Fruit fly (Drosophila melanogaster) whole organism, embryonic: ENCODE results near the gene CG42495.

Experiments
- Abd-B ChIP-seq: fragments of 200-800 bp; sonication (Bioruptor generic); optimal IDR thresholded peaks from 2 replicates; lab custom pipeline; 2018; ENCODE audit warnings: missing biosample characterization, mild to moderate bottlenecking, missing genetic modification characterization, moderate library complexity
- BtbVII ChIP-seq: fragments of 200-800 bp; sonication (Bioruptor generic); optimal IDR thresholded peaks from 3 replicates; lab custom pipeline; 2017; ENCODE audit warnings: missing biosample characterization, mild to moderate bottlenecking, missing genetic modification characterization
- CG10267 ChIP-seq: fragments of 200-800 bp; sonication (Bioruptor generic); optimal IDR thresholded peaks from 2 replicates; lab custom pipeline; 2018; ENCODE audit warnings: missing biosample characterization, mild to moderate bottlenecking, missing genetic modification characterization, moderate library complexity
- CG10462 ChIP-seq: fragments of 200-800 bp; sonication (Bioruptor generic); optimal IDR thresholded peaks from 2 replicates; lab custom pipeline; 2016; ENCODE audit warnings: missing biosample characterization, missing genetic modification characterization
- CG12219 ChIP-seq: fragments of 200-800 bp; sonication (Bioruptor generic); optimal IDR thresholded peaks from 3 replicates; lab custom pipeline; 2018; ENCODE audit warnings: missing biosample characterization, mild to moderate bottlenecking, missing genetic modification characterization
- CG12744 ChIP-seq: fragments of 200-800 bp; sonication (Bioruptor generic); optimal IDR thresholded peaks from 2 replicates; lab custom pipeline; 2016; ENCODE audit warnings: missing biosample characterization, missing genetic modification characterization
- CG13775 ChIP-seq: fragments of 200-800 bp; sonication (Bioruptor generic); optimal IDR thresholded peaks from 3 replicates; lab custom pipeline; 2017; ENCODE audit warnings: missing biosample characterization, mild to moderate bottlenecking, missing genetic modification characterization
- CG14710 ChIP-seq: fragments of 200-800 bp; sonication (Bioruptor generic); optimal IDR thresholded peaks from 3 replicates; lab custom pipeline; 2019; ENCODE audit warnings: missing biosample characterization, mild to moderate bottlenecking, missing genetic modification characterization, moderate library complexity
- CG14860 ChIP-seq: fragments of 200-800 bp; sonication (Bioruptor generic); IDR thresholded peaks from 3 replicates; pipeline ENCODE4 v1.3.6; 2022; ENCODE audit warnings: missing biosample characterization, missing genetic modification characterization; ENCODE audit not compliant: partially characterized antibody
- CG16813 ChIP-seq: fragments of 200-800 bp; sonication (Bioruptor generic); IDR thresholded peaks from 3 replicates; pipeline ENCODE4 v1.3.6; 2022; ENCODE audit warnings: missing biosample characterization, missing genetic modification characterization; ENCODE audit not compliant: partially characterized antibody
- CG17186 ChIP-seq: fragments of 200-800 bp; sonication (Bioruptor generic); optimal IDR thresholded peaks from 3 replicates; lab custom pipeline; 2017; ENCODE audit warnings: missing biosample characterization, missing genetic modification reagents, missing genetic modification characterization
- CG17359 ChIP-seq: fragments of 200-800 bp; sonication (Bioruptor generic); optimal IDR thresholded peaks from 3 replicates; lab custom pipeline; 2018; ENCODE audit warnings: missing biosample characterization, mild to moderate bottlenecking, missing genetic modification characterization, moderate library complexity
- CG17568 ChIP-seq: fragments of 200-800 bp; sonication (Bioruptor generic); optimal IDR thresholded peaks from 2 replicates; lab custom pipeline; 2018; ENCODE audit warnings: missing biosample characterization, mild to moderate bottlenecking, missing genetic modification characterization, moderate library complexity
- CG17802 ChIP-seq: fragments of 200-800 bp; sonication (Bioruptor generic); optimal IDR thresholded peaks from 2 replicates; lab custom pipeline; 2018; ENCODE audit warnings: missing biosample characterization, mild to moderate bottlenecking, missing genetic modification characterization, moderate library complexity
- CG3847 ChIP-seq: fragments of 200-800 bp; sonication (Bioruptor generic); IDR thresholded peaks from 2 replicates; pipeline ENCODE4 v1.3.6; 2022; ENCODE audit warnings: missing biosample characterization, missing genetic modification characterization
- CG4730 ChIP-seq: fragments of 200-800 bp; sonication (Bioruptor generic); IDR thresholded peaks from 2 replicates; pipeline ENCODE4 v1.3.6; 2022; ENCODE audit warnings: missing biosample characterization, missing genetic modification characterization
- CG7928 ChIP-seq: fragments of 200-800 bp; sonication (Bioruptor generic); optimal IDR thresholded peaks from 2 replicates; lab custom pipeline; 2017; ENCODE audit warnings: missing biosample characterization, mild to moderate bottlenecking, missing genetic modification characterization
- CG8944 ChIP-seq: fragments of 200-800 bp; sonication (Bioruptor generic); optimal IDR thresholded peaks from 3 replicates; lab custom pipeline; 2016; ENCODE audit warnings: missing biosample characterization, missing genetic modification characterization
- CG9609 ChIP-seq: fragments of 200-800 bp; sonication (Bioruptor generic); optimal IDR thresholded peaks from 3 replicates; lab custom pipeline; 2016; ENCODE audit warnings: missing biosample characterization, missing genetic modification characterization
- CG9797 ChIP-seq: fragments of 200-800 bp; sonication (Bioruptor generic); optimal IDR thresholded peaks from 3 replicates; lab custom pipeline; 2018; ENCODE audit warnings: missing biosample characterization, mild to moderate bottlenecking, missing genetic modification characterization
- CoRest ChIP-seq: fragments of 200-800 bp; sonication (Bioruptor generic); optimal IDR thresholded peaks from 3 replicates; lab custom pipeline; 2018; ENCODE audit warnings: missing biosample characterization, mild to moderate bottlenecking, missing genetic modification characterization, moderate library complexity
- Deaf1 ChIP-seq: fragments of 200-800 bp; optimal IDR thresholded peaks from 3 replicates; lab custom pipeline; 2019; ENCODE audit warnings: missing biosample characterization, mild to moderate bottlenecking, missing genetic modification characterization, moderate library complexity
- Dek ChIP-seq: fragments of 200-800 bp; sonication (Bioruptor generic); optimal IDR thresholded peaks from 3 replicates; lab custom pipeline; 2019; ENCODE audit warnings: missing biosample characterization, mild to moderate bottlenecking, missing genetic modification characterization, moderate library complexity
- Dref ChIP-seq: fragments of 200-800 bp; sonication (Bioruptor generic); IDR thresholded peaks from 2 replicates; pipeline ENCODE4 v1.3.6; 2022; ENCODE audit warnings: missing biosample characterization, missing genetic modification characterization
- Ets65A ChIP-seq: fragments of 200-800 bp; sonication (Bioruptor generic); peaks from one replicate; lab custom pipeline; 2016; ENCODE audit warnings: missing biosample characterization, missing genetic modification characterization
- Gug ChIP-seq: fragments of 200-800 bp; sonication (Bioruptor generic); IDR thresholded peaks from 4 replicates; pipeline ENCODE4 v1.3.6; 2022; ENCODE audit warnings: missing biosample characterization, missing genetic modification characterization
- HLH4C ChIP-seq: fragments of 200-800 bp; sonication (Bioruptor generic); IDR thresholded peaks from 3 replicates; pipeline ENCODE4 v1.3.6; 2022; ENCODE audit warnings: missing biosample characterization, missing genetic modification characterization; ENCODE audit not compliant: partially characterized antibody
- MBD-R2 ChIP-seq: fragments of 200-800 bp; sonication (Bioruptor generic); IDR thresholded peaks from 2 replicates; pipeline ENCODE4 v1.3.6; 2022; ENCODE audit warnings: missing biosample characterization, missing genetic modification characterization
- Myb ChIP-seq: fragments of 200-800 bp; sonication (Bioruptor generic); optimal IDR thresholded peaks from 2 replicates; lab custom pipeline; 2016; ENCODE audit warnings: missing biosample characterization, missing genetic modification characterization
- Sin3A ChIP-seq: fragments of >200 bp; optimal IDR thresholded peaks from 2 replicates; lab custom pipeline; 2018
- Sry-δ ChIP-seq: fragments of 200-800 bp; sonication (Bioruptor generic); optimal IDR thresholded peaks from 2 replicates; lab custom pipeline; 2016; ENCODE audit warnings: missing biosample characterization, missing genetic modification characterization
- Xbp1 ChIP-seq: fragments of 200-800 bp; sonication (Bioruptor generic); optimal IDR thresholded peaks from 3 replicates; lab custom pipeline; 2016; ENCODE audit warnings: missing biosample characterization, mild to moderate bottlenecking, missing genetic modification characterization
- bigmax ChIP-seq: fragments of 200-800 bp; sonication (Bioruptor generic); optimal IDR thresholded peaks from 2 replicates; lab custom pipeline; 2018; ENCODE audit warnings: missing biosample characterization, mild to moderate bottlenecking, missing genetic modification characterization
- btn ChIP-seq: fragments of 200-800 bp; sonication (Bioruptor generic); optimal IDR thresholded peaks from 2 replicates; lab custom pipeline; 2016; ENCODE audit warnings: missing biosample characterization, missing genetic modification characterization
- chn ChIP-seq: fragments of 200-800 bp; sonication (Bioruptor generic); optimal IDR thresholded peaks from 2 replicates; lab custom pipeline; 2016; ENCODE audit warnings: missing biosample characterization, missing genetic modification characterization
- crp ChIP-seq, 2 experiments: fragments of 200-800 bp; sonication (Bioruptor generic); optimal IDR thresholded peaks; 2 replicates in 1 of 2; 3 replicates in 1 of 2; lab custom pipeline; 2017; ENCODE audit warnings: missing biosample characterization in 2 of 2, missing genetic modification characterization in 2 of 2, mild to moderate bottlenecking in 1 of 2, moderate library complexity in 1 of 2
- fd96Cb ChIP-seq: fragments of 200-800 bp; sonication (Bioruptor generic); optimal IDR thresholded peaks from 2 replicates; lab custom pipeline; 2018; ENCODE audit warnings: missing biosample characterization, mild to moderate bottlenecking, missing genetic modification characterization, moderate library complexity
- gfzf ChIP-seq: fragments of 200-800 bp; sonication (Bioruptor generic); optimal IDR thresholded peaks from 2 replicates; lab custom pipeline; 2016; ENCODE audit warnings: missing biosample characterization, mild to moderate bottlenecking, missing genetic modification characterization, moderate library complexity
- jumu ChIP-seq: fragments of 200-800 bp; sonication (Bioruptor generic); optimal IDR thresholded peaks from 3 replicates; lab custom pipeline; 2016; ENCODE audit warnings: missing biosample characterization, missing genetic modification characterization
- knrl ChIP-seq: fragments of 200-800 bp; sonication (Bioruptor generic); IDR thresholded peaks from 3 replicates; pipeline ENCODE4 v1.3.6; 2022; ENCODE audit warnings: missing biosample characterization, missing genetic modification characterization; ENCODE audit not compliant: partially characterized antibody
- maf-S ChIP-seq: fragments of 200-800 bp; sonication (Bioruptor generic); optimal IDR thresholded peaks from 2 replicates; lab custom pipeline; 2016; ENCODE audit warnings: missing biosample characterization, missing genetic modification characterization
- nmo ChIP-seq: fragments of 200-800 bp; sonication (Bioruptor generic); optimal IDR thresholded peaks from 2 replicates; lab custom pipeline; 2018; ENCODE audit warnings: missing biosample characterization, mild to moderate bottlenecking, missing genetic modification characterization, moderate library complexity
- odd ChIP-seq: fragments of 200-800 bp; sonication (Bioruptor generic); optimal IDR thresholded peaks from 2 replicates; lab custom pipeline; 2017; ENCODE audit warnings: missing biosample characterization, mild to moderate bottlenecking, missing genetic modification characterization
- phol ChIP-seq: fragments of 200-800 bp; sonication (Bioruptor generic); optimal IDR thresholded peaks from 3 replicates; lab custom pipeline; 2018; ENCODE audit warnings: missing biosample characterization, mild to moderate bottlenecking, missing genetic modification characterization, moderate library complexity
- pros ChIP-seq: fragments of 200-800 bp; sonication (Bioruptor generic); optimal IDR thresholded peaks from 3 replicates; lab custom pipeline; 2019; ENCODE audit warnings: missing biosample characterization, mild to moderate bottlenecking, missing genetic modification characterization, moderate library complexity
- trem ChIP-seq: fragments of 200-800 bp; optimal IDR thresholded peaks from 3 replicates; lab custom pipeline; 2019; ENCODE audit warnings: missing biosample characterization, mild to moderate bottlenecking, missing genetic modification characterization, moderate library complexity
- trh ChIP-seq: fragments of 200-800 bp; sonication (Bioruptor generic); optimal IDR thresholded peaks from 2 replicates; lab custom pipeline; 2016; ENCODE audit warnings: missing biosample characterization, missing genetic modification characterization
- tx ChIP-seq: fragments of 200-800 bp; sonication (Bioruptor generic); optimal IDR thresholded peaks from 2 replicates; lab custom pipeline; 2016; ENCODE audit warnings: missing biosample characterization, missing genetic modification characterization
- vvl ChIP-seq: fragments of 200-800 bp; sonication (Bioruptor generic); IDR thresholded peaks from 2 replicates; pipeline ENCODE4 v1.3.6; 2022; ENCODE audit warnings: missing biosample characterization, missing genetic modification characterization
- z ChIP-seq: fragments of 200-800 bp; sonication (Bioruptor generic); IDR thresholded peaks from 3 replicates; pipeline ENCODE4 v1.3.6; 2022; ENCODE audit warnings: missing biosample characterization, missing genetic modification characterization
- zfh1 ChIP-seq: fragments of 200-800 bp; sonication (Bioruptor generic); IDR thresholded peaks from 3 replicates; pipeline ENCODE4 v1.3.6; 2022; ENCODE audit warnings: missing biosample characterization, missing genetic modification characterization

The CG42495 gene

dm6 chr3L:18622422-18622739 is 44.8 kb upstream of the CG42495 start, which contains the start of gene bora (continued):
- TF ChIP-seq CG14710 (tag; lab: Kevin White, UChicago) (peak; percentile 20), CG16813 (GFP tag; lab: Robert Waterston, UW) (peak; percentile 24; the same call in 1 of the 3 replicates), Ets65A (GFP tag; lab: Kevin White, UChicago) (peak; percentile 63), Xbp1 (GFP tag; lab: Kevin White, UChicago) (no peak), phol (tag; lab: Kevin White, UChicago) (peak; percentile 38), CG7928 (GFP tag; lab: Kevin White, UChicago) (no peak), trem (tag; lab: Kevin White, UChicago) (peak; percentile 17), CG10462 (GFP tag; lab: Kevin White, UChicago) (no peak), zfh1 (GFP tag; lab: Robert Waterston, UW) (no peak), z (no peak), maf-S (peak; percentile 25), CG9609 (no peak), CG12744 (GFP tag; lab: Kevin White, UChicago) (no peak), CG8944 (GFP tag; lab: Kevin White, UChicago) (peak; percentile 24), tx (GFP tag; lab: Kevin White, UChicago) (no peak), CG10267 (tag; lab: Kevin White, UChicago) (peak; percentile 88), CG17186 (GFP tag; lab: Kevin White, UChicago) (peak; percentile 21), Deaf1 (tag; lab: Kevin White, UChicago) (no peak), trh (no peak), CG3847 (GFP tag; lab: Robert Waterston, UW) (no peak), CG17359 (tag; lab: Kevin White, UChicago) (no peak), btn (GFP tag; lab: Kevin White, UChicago) (no peak), CG17802 (tag; lab: Kevin White, UChicago) (no peak), Dref (GFP tag; lab: Robert Waterston, UW) (peak; percentile 61), Myb (GFP tag; lab: Kevin White, UChicago) (peak; percentile 92), CoRest (tag; lab: Kevin White, UChicago) (peak; percentile 24), Dek (tag; lab: Kevin White, UChicago) (no peak), CG12219 (GFP tag; lab: Kevin White, UChicago) (no peak), Sin3A (lab: Kevin White, UChicago) (peak; percentile 73), CG13775 (no peak), gfzf (GFP tag; lab: Kevin White, UChicago) (peak; percentile 61), Gug (GFP tag; lab: Robert Waterston, UW) (no peak), CG4730 (GFP tag; lab: Robert Waterston, UW) (no peak), BtbVII (no peak), vvl (GFP tag; lab: Robert Waterston, UW) (no peak), Sry-δ (GFP tag; lab: Kevin White, UChicago) (peak; percentile 44), odd (no peak), crp (GFP tag; optimal IDR thresholded peaks at IDR 0.05; lab: Kevin White, UChicago) (peak; percentile 10 to 85), knrl (GFP tag; lab: Robert Waterston, UW) (0 out of 3 replicates have a peak, but pooled peaks have one; percentile 29), chn (GFP tag; lab: Kevin White, UChicago) (no peak), bigmax (GFP tag; lab: Kevin White, UChicago) (no peak), jumu (GFP tag; lab: Kevin White, UChicago) (peak; percentile 6), Abd-B (GFP tag; lab: Kevin White, UChicago) (no peak), MBD-R2 (0 out of 2 replicates have a peak, but pooled peaks have one; percentile 33), CG17568 (GFP tag; lab: Kevin White, UChicago) (no peak), CG14860 (GFP tag; lab: Robert Waterston, UW) (0 out of 3 replicates have a peak, but pooled peaks have one; percentile 24), HLH4C (GFP tag; lab: Robert Waterston, UW) (peak; percentile 43; the same call in 1 of the 3 replicates), pros (GFP tag; lab: Kevin White, UChicago) (no peak), fd96Cb (tag; lab: Kevin White, UChicago) (no peak), nmo (GFP tag; lab: Kevin White, UChicago) (peak; percentile 16), CG9797 (GFP tag; lab: Kevin White, UChicago) (peak; percentile 72)
